Worm (Caenorhabditis elegans) whole organism, L4 larva: ENCODE results near the gene ule-5.

ENCODE experiments used
- nhr-237 ChIP-seq: sonication (generic microtip); optimal IDR thresholded peaks from 2 replicates; lab custom pipeline; 2017; ENCODE audit warnings: missing biosample characterization, missing genetic modification characterization
- unc-130 ChIP-seq: sonication (generic microtip); optimal IDR thresholded peaks from 2 replicates; lab custom pipeline; 2016; ENCODE audit warnings: missing genetic modification reagents, missing genetic modification characterization, missing compliant biosample characterization

- TF ChIP-seq nhr-237 (tag; lab: Kevin White, UChicago) (no peak), unc-130 (GFP tag; lab: Kevin White, UChicago) (no peak)
Measured at ce11 chrX:11865083-11865482, 17.8 kb upstream of the ule-5 start, which contains the start of gene F54F7.6.
